Worm (Caenorhabditis elegans) whole organism, L1 larva: ENCODE data around the gene R105.1.

Experiments
- alr-1 ChIP-seq: fragments of 200-800 bp; sonication (Bioruptor generic); optimal IDR thresholded peaks from 2 replicates; lab custom pipeline; 2018; ENCODE audit warnings: borderline replicate concordance, mild to moderate bottlenecking, missing genetic modification characterization, missing compliant biosample characterization
- ama-1 ChIP-seq: fragments of 150-350 bp; optimal IDR thresholded peaks from 2 replicates; lab custom pipeline; 2014
- lin-13 ChIP-seq: fragments of 150-350 bp; optimal IDR thresholded peaks from 2 replicates; lab custom pipeline; 2014; ENCODE audit warnings: missing biosample characterization, missing genetic modification reagents, missing genetic modification characterization
- lin-14 ChIP-seq: fragments of 200-800 bp; sonication (Bioruptor generic); optimal IDR thresholded peaks from 2 replicates; lab custom pipeline; 2018; ENCODE audit warnings: mild to moderate bottlenecking, missing genetic modification characterization, moderate library complexity, missing compliant biosample characterization
- lin-35 ChIP-seq, 2 experiments: fragments of 150-350 bp; optimal IDR thresholded peaks; 2 replicates each; lab custom pipeline; 2014; ENCODE audit warnings: missing biosample characterization in 2 of 2, missing genetic modification characterization in 2 of 2, missing genetic modification reagents in 2 of 2
- lsy-2 ChIP-seq, 2 experiments: fragments of 150-350 bp; optimal IDR thresholded peaks; 2 replicates each; lab custom pipeline; 2014; ENCODE audit warnings: missing biosample characterization in 2 of 2, missing genetic modification characterization in 2 of 2
- nhr-11 ChIP-seq: fragments of 150-350 bp; optimal IDR thresholded peaks from 2 replicates; lab custom pipeline; 2014; ENCODE audit warnings: missing biosample characterization, missing genetic modification characterization
- skn-1 ChIP-seq: fragments of 150-350 bp; optimal IDR thresholded peaks from 2 replicates; lab custom pipeline; 2014; ENCODE audit warnings: missing biosample characterization, missing genetic modification characterization
- snpc-4 ChIP-seq: fragments of 150-350 bp; optimal IDR thresholded peaks from 2 replicates; lab custom pipeline; 2014; ENCODE audit warnings: missing biosample characterization, missing genetic modification characterization
- sptf-1 ChIP-seq: fragments of 150-350 bp; optimal IDR thresholded peaks from 2 replicates; lab custom pipeline; 2014; ENCODE audit warnings: missing biosample characterization, missing genetic modification characterization
- tbx-2 ChIP-seq: sonication (generic microtip); optimal IDR thresholded peaks from 2 replicates; lab custom pipeline; 2016; ENCODE audit warnings: missing genetic modification characterization, missing compliant biosample characterization
- xbp-1 ChIP-seq: sonication (generic microtip); optimal IDR thresholded peaks from 2 replicates; lab custom pipeline; 2016; ENCODE audit warnings: missing genetic modification characterization, missing compliant biosample characterization
- zip-4 ChIP-seq: fragments of 200-800 bp; sonication (Bioruptor generic); optimal IDR thresholded peaks from 2 replicates; lab custom pipeline; 2018; ENCODE audit warnings: mild to moderate bottlenecking, missing genetic modification characterization, moderate library complexity, missing compliant biosample characterization
- ztf-4 ChIP-seq: fragments of 150-350 bp; optimal IDR thresholded peaks from 2 replicates; lab custom pipeline; 2014; ENCODE audit warnings: missing biosample characterization, missing genetic modification characterization

DNA sequence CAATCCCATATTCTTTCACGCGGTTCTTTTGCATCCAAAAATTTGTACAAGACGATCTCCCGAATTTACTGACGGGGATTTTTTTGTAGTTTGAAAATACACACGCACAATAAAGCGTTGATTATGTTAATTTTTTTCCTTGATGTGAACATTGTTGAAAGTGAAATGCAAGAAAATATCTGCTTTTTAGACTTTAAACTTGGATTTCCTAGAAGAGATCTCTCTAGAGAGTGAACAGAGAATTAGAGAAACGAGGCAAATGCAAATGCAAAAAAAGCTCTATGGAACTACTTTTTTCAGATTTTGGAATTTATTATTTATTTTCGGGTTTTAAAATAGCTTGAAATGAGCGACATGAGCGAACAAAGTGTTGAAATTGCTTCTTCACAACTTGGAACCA lies 31.6 kb downstream of the R105.1 start, which contains the start of gene F29B9.1:
- TF ChIP-seq skn-1: no peak
- TF ChIP-seq lsy-2 (tag; optimal IDR thresholded peaks at IDR 0.05; lab: Kevin White, UChicago): no peak
- TF ChIP-seq tbx-2 (tag; lab: Kevin White, UChicago): no peak
- no peak for TF ChIP-seq alr-1
- no peak for TF ChIP-seq lin-35 (GFP tag; optimal IDR thresholded peaks at IDR 0.05; lab: Kevin White, UChicago)
- TF ChIP-seq xbp-1 (tag; lab: Kevin White, UChicago): no peak
- no peak for TF ChIP-seq sptf-1 (tag; lab: Kevin White, UChicago)
- no peak for TF ChIP-seq lin-13
- no peak for TF ChIP-seq snpc-4 (tag; lab: Kevin White, UChicago)
- TF ChIP-seq zip-4 (GFP tag; lab: Kevin White, UChicago): no peak
- no peak for TF ChIP-seq lin-14 (GFP tag; lab: Kevin White, UChicago)
- TF ChIP-seq ztf-4: no peak
- no peak for TF ChIP-seq ama-1 (lab: Kevin White, UChicago)
- TF ChIP-seq nhr-11 (tag; lab: Kevin White, UChicago): no peak
